Worm (Caenorhabditis elegans): ENCODE data around the gene B0513.4.

DNA sequence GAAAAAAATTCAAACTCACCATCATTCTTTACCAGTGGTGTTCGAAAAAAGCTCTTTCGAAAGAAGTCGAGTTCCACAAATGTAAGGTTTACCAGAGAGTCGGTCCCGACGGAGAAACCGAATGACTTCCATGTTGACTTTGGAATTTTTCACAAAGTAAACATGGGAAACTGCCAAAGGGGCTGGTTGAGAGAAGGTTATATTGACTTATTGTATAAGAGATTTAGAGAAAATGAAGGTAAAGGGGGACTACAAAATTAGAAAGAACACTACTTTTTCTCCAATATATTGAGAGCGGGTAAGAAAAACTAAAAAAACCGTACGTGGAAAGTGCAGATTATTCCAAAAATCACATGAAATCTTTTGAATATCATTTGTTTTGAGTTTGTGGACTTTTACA, 14.8 kb upstream of the B0513.4 start, which contains the start of gene vamp-8:
- TF ChIP-seq pqm-1 (tag; optimal IDR thresholded peaks at IDR 0.05) (no peak), ces-1 (GFP tag; optimal IDR thresholded peaks at IDR 0.05) (no peak), ztf-4 (tag; optimal IDR thresholded peaks at IDR 0.05) (no peak)
